Worm (Caenorhabditis elegans): ENCODE data around the gene F25E5.9.
"Not testable (repeated sequence)": the region's sequence is repeated elsewhere in the genome, so short reads cannot be mapped to it uniquely, and the experiment has no call there.

The F25E5.9 gene

ce11 chrV:7444331-7444730, 6.6 kb upstream of the F25E5.9 start, which contains the start of gene nhr-141:
nhr-141 (plus strand) TSS chrV:7444661.
- TF ChIP-seq hlh-1, snpc-4, mep-1 (tag; optimal IDR thresholded peaks at IDR 0.05): not testable (repeated sequence)

ce11 chrV:7439807-7440206, 2.1 kb upstream of the F25E5.9 start, which contains the start of gene try-13:
try-13 (plus strand) TSS chrV:7440107.
- TF ChIP-seq nhr-28 (tag; optimal IDR thresholded peaks at IDR 0.05) (no peak), pha-4 (tag; optimal IDR thresholded peaks at IDR 0.05) (no peak), M03D4.4 (tag; optimal IDR thresholded peaks at IDR 0.05) (no peak), ztf-11 (tag; optimal IDR thresholded peaks at IDR 0.05) (no peak), sem-2 (GFP tag; optimal IDR thresholded peaks at IDR 0.05) (no peak), mep-1 (tag; optimal IDR thresholded peaks at IDR 0.05) (no peak), nhr-2 (tag; optimal IDR thresholded peaks at IDR 0.05) (no peak), unc-120 (tag; optimal IDR thresholded peaks at IDR 0.05; ENCODE audit: poor library complexity, severe bottlenecking) (no peak), ceh-39 (tag; optimal IDR thresholded peaks at IDR 0.05) (no peak), lin-13 (tag; optimal IDR thresholded peaks at IDR 0.05) (no peak), nhr-237 (tag; optimal IDR thresholded peaks at IDR 0.05) (no peak), flh-1 (GFP tag; optimal IDR thresholded peaks at IDR 0.05) (no peak), bed-3 (GFP tag; optimal IDR thresholded peaks at IDR 0.05) (no peak), ces-1 (GFP tag; optimal IDR thresholded peaks at IDR 0.05) (no peak), ceh-83 (GFP tag; optimal IDR thresholded peaks at IDR 0.05) (no peak), nhr-76 (tag; optimal IDR thresholded peaks at IDR 0.05) (no peak)

DNA sequence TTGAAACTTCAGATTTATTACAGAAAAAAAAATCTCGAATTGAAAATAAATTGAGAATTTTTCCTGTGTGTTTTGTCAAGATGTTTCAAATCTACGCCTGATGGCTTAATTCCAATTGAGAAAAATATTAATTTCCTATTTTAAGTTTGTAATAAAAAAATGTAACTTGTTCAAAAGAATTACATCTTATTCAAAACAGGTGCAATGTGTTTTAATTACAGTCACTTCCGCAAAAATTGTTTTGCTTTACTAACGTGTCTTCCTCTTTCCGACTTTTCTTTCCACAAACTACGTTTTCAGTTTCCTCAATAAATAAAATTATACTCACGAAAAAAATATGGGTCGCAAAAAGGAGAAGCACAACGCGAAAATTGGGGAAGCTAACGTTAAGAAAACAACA, 266 bp upstream of the F25E5.9 start, which contains the start of gene F25E5.16:
TSS of gene F25E5.16 (plus strand) at position 301 of the 400 bp plus-strand sequence.
- TF ChIP-seq ceh-43 (GFP tag; optimal IDR thresholded peaks at IDR 0.05) (no peak), sem-2 (GFP tag; optimal IDR thresholded peaks at IDR 0.05) (no peak), pha-4 (tag; optimal IDR thresholded peaks at IDR 0.05) (no peak), mab-5 (tag; optimal IDR thresholded peaks at IDR 0.05) (no peak), unc-62 (GFP tag; optimal IDR thresholded peaks at IDR 0.05) (no peak), snpc-4 (tag; optimal IDR thresholded peaks at IDR 0.05) (no peak), nhr-2 (tag; optimal IDR thresholded peaks at IDR 0.05) (no peak), nhr-28 (tag; optimal IDR thresholded peaks at IDR 0.05) (no peak), lin-32 (GFP tag; optimal IDR thresholded peaks at IDR 0.05) (no peak), tbx-8 (GFP tag; optimal IDR thresholded peaks at IDR 0.05) (no peak), mep-1 (tag; optimal IDR thresholded peaks at IDR 0.05) (no peak), nhr-76 (tag; optimal IDR thresholded peaks at IDR 0.05) (no peak), ham-2 (GFP tag; optimal IDR thresholded peaks at IDR 0.05) (no peak), lsy-2 (tag; optimal IDR thresholded peaks at IDR 0.05) (no peak), sptf-1 (tag; optimal IDR thresholded peaks at IDR 0.05) (no peak), M03D4.4 (tag; optimal IDR thresholded peaks at IDR 0.05) (no peak), nhr-12 (tag; optimal IDR thresholded peaks at IDR 0.05) (no peak), elt-3 (tag; optimal IDR thresholded peaks at IDR 0.05) (no peak)

DNA sequence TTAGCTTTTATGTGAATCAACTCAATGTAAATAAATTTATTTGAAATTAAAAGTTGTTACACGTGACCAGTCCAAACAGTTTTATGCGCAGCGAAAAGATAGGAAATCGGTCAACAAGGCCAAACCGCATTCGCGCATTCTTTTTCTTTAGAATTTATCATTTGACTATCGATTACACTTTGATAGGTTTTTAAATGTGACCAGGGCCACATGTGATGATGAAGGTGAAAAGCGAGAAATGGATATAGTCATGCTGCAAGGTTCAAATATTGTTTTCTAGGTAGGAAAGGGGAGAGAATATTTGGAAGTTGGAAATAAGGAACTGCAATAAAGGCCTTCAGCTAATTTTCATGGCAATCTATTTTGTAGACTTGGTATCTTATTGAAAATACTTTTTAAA, 808 bp downstream of the F25E5.9 start:
- no peak for TF ChIP-seq M03D4.4 (tag; optimal IDR thresholded peaks at IDR 0.05)
- TF ChIP-seq ces-1 (GFP tag; optimal IDR thresholded peaks at IDR 0.05), result no peak
- TF ChIP-seq nhr-237 (tag; optimal IDR thresholded peaks at IDR 0.05), result no peak
- no peak for TF ChIP-seq elt-3 (tag; optimal IDR thresholded peaks at IDR 0.05)
- no peak for TF ChIP-seq lin-32 (GFP tag; optimal IDR thresholded peaks at IDR 0.05)
- TF ChIP-seq ceh-43 (GFP tag; optimal IDR thresholded peaks at IDR 0.05), result no peak
- no peak for TF ChIP-seq mab-5 (tag; optimal IDR thresholded peaks at IDR 0.05)
- TF ChIP-seq nhr-76 (tag; optimal IDR thresholded peaks at IDR 0.05), result no peak
- TF ChIP-seq nhr-2 (tag; optimal IDR thresholded peaks at IDR 0.05), result no peak
- no peak for TF ChIP-seq tbx-8 (GFP tag; optimal IDR thresholded peaks at IDR 0.05)
- TF ChIP-seq zip-8 (tag; optimal IDR thresholded peaks at IDR 0.05), result no peak
- TF ChIP-seq unc-39 (tag; optimal IDR thresholded peaks at IDR 0.05), result no peak
- TF ChIP-seq unc-120 (tag; optimal IDR thresholded peaks at IDR 0.05; ENCODE audit: poor library complexity, severe bottlenecking), result no peak
- TF ChIP-seq sptf-1 (tag; optimal IDR thresholded peaks at IDR 0.05), result no peak
- TF ChIP-seq blmp-1 (tag; optimal IDR thresholded peaks at IDR 0.05), result no peak
- no peak for TF ChIP-seq sem-2 (GFP tag; optimal IDR thresholded peaks at IDR 0.05)
- TF ChIP-seq snpc-4 (tag; optimal IDR thresholded peaks at IDR 0.05), result no peak
- no peak for TF ChIP-seq drap-1 (GFP tag; optimal IDR thresholded peaks at IDR 0.05)
- no peak for TF ChIP-seq lin-13 (tag; optimal IDR thresholded peaks at IDR 0.05)
- no peak for TF ChIP-seq mls-2 (tag; optimal IDR thresholded peaks at IDR 0.05)
